Worm (Caenorhabditis elegans) whole organism, young adult: ENCODE data around the gene Y44A6D.5.

Experiments used
- F39B2.1 ChIP-seq: fragments of 200-800 bp; sonication (Bioruptor generic); IDR thresholded peaks from 2 replicates; pipeline ENCODE4 v1.3.6; 2022; ENCODE audit warnings: missing genetic modification reagents, missing genetic modification characterization, missing compliant biosample characterization
- T07F8.4 ChIP-seq: sonication (generic microtip); optimal IDR thresholded peaks from 2 replicates; lab custom pipeline; 2016; ENCODE audit warnings: mild to moderate bottlenecking, missing genetic modification characterization, moderate library complexity, missing compliant biosample characterization
- Y95B8A.8 ChIP-seq: fragments of 200-800 bp; sonication (Bioruptor generic); IDR thresholded peaks from 2 replicates; pipeline ENCODE4 v1.3.6; 2022; ENCODE audit warnings: missing genetic modification reagents, missing genetic modification characterization, missing compliant biosample characterization
- ZK185.1 ChIP-seq: sonication (generic microtip); optimal IDR thresholded peaks from 2 replicates; lab custom pipeline; 2016; ENCODE audit warnings: mild to moderate bottlenecking, missing genetic modification characterization, missing compliant biosample characterization; ENCODE audit not compliant: poor library complexity, severe bottlenecking
- chd-7 ChIP-seq: sonication (generic microtip); optimal IDR thresholded peaks from 2 replicates; lab custom pipeline; 2016; ENCODE audit warnings: mild to moderate bottlenecking, missing genetic modification characterization, moderate library complexity, missing compliant biosample characterization
- dpl-1 ChIP-seq: fragments of 150-350 bp; optimal IDR thresholded peaks from 2 replicates; lab custom pipeline; 2014; ENCODE audit warnings: missing biosample characterization, missing genetic modification reagents, missing genetic modification characterization
- him-1 ChIP-seq: sonication (generic microtip); optimal IDR thresholded peaks from 2 replicates; lab custom pipeline; 2016; ENCODE audit warnings: missing genotype, missing genetic modification reagents, missing genetic modification characterization, missing compliant biosample characterization
- rcor-1 ChIP-seq: fragments of 200-800 bp; sonication (Bioruptor generic); IDR thresholded peaks from 2 replicates; pipeline ENCODE4 v1.3.6; 2022; ENCODE audit warnings: missing genetic modification reagents, missing genetic modification characterization, missing compliant biosample characterization
- sea-2 ChIP-seq: fragments of 200-800 bp; sonication (Bioruptor generic); IDR thresholded peaks from 2 replicates; pipeline ENCODE4 v1.3.6; 2022; ENCODE audit warnings: missing genetic modification characterization, missing compliant biosample characterization
- unc-62 ChIP-seq: fragments of 150-350 bp; optimal IDR thresholded peaks from 2 replicates; lab custom pipeline; 2014; ENCODE audit warnings: missing biosample characterization, missing genetic modification reagents, missing genetic modification characterization
- ztf-25 ChIP-seq: fragments of 200-800 bp; sonication (Bioruptor generic); IDR thresholded peaks from 2 replicates; pipeline ENCODE4 v1.3.6; 2022; ENCODE audit warnings: missing genetic modification reagents, missing genetic modification characterization, missing compliant biosample characterization

ce11 chrV:20847743-20848229, 45.0 kb upstream of the Y44A6D.5 start:
- TF ChIP-seq unc-62 (no peak), him-1 (tag; lab: Kevin White, UChicago) (no peak), F39B2.1 (no peak), ZK185.1 (tag; lab: Kevin White, UChicago) (no peak), T07F8.4 (tag; lab: Kevin White, UChicago) (peak; percentile 51), Y95B8A.8 (GFP tag; lab: Robert Waterston, UW) (no peak), sea-2 (no peak), rcor-1 (peak; percentile 20; the same call in 1 of the 2 replicates), chd-7 (tag; lab: Kevin White, UChicago) (peak; percentile 76), ztf-25 (no peak), dpl-1 (GFP tag; lab: Kevin White, UChicago) (no peak)
